Worm (Caenorhabditis elegans) whole organism, dauer: ENCODE measurements around the gene F07C4.6.

Experiments used
- unc-62 ChIP-seq: sonication (generic microtip); optimal IDR thresholded peaks from 2 replicates; lab custom pipeline; 2017; ENCODE audit warnings: missing biosample characterization, missing genetic modification reagents, missing genetic modification characterization

Gene F07C4.6

DNA sequence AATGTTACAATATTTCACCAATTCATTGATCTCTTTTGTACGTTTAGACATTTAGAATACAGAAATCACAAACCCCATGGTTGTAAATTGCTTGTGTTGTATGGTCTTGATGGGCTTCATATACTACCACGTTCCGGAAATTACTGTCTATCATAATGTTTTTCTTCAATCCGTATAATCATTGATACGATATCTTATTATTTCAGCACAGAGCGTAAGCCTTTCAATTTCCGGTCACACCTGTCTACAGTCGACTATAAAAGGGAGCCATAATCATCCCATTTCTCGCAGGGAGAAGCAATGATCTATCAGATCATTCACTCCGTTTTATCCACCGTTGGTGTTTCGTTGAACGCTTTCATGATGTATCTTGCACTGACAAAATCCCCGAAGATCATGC is 2.9 kb downstream of the F07C4.6 start, which contains the start of gene srd-30:
srd-30 (plus strand) TSS at position 301 of the 400 bp plus-strand sequence.
- no peak for TF ChIP-seq unc-62 (GFP tag; lab: Kevin White, UChicago)

DNA sequence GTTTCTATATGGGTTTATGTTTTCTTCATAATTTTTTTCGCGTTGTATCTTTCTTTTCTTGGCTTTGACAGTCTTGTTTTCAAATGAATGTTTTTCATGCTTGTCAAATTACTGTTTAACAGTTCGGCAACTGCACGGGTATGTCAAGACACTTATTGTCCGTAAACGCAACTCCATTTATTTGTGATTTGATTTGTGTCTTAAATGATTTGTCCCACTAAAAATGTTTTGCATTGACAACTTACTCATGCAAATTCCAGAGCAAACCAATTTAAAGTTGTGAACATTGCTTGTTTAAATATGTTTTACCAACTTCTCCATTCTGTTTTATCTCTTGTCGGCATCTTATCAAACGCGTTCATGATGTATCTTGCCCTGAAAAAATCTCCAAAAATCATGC is 5.1 kb downstream of the F07C4.6 start, which contains the start of gene srd-25:
srd-25 (plus strand) TSS at position 301 of the 400 bp plus-strand sequence.
- no peak for TF ChIP-seq unc-62 (GFP tag; lab: Kevin White, UChicago)

DNA sequence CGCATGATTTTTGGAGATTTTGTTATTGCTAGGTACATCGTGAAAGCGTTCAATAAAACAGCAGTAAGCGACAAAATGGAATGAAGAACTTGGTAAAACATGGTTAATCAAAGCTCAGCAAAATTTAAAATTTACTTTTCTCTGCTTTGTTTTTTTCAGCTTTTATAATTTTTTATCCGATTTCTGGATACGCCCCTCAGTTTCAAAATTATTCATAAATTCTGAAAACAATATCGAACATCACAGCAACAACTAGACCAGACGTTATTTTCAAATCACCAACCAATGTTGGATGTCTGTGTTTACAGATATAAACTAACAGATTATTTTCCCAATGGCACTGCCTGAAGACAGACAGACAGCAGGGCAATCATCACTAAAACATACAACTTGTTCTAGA is 8.0 kb downstream of the F07C4.6 start, which contains the start of gene srd-31:
srd-31 (minus strand) TSS at position 101 of the 400 bp plus-strand sequence.
- TF ChIP-seq unc-62 (GFP tag; lab: Kevin White, UChicago) = no peak

DNA sequence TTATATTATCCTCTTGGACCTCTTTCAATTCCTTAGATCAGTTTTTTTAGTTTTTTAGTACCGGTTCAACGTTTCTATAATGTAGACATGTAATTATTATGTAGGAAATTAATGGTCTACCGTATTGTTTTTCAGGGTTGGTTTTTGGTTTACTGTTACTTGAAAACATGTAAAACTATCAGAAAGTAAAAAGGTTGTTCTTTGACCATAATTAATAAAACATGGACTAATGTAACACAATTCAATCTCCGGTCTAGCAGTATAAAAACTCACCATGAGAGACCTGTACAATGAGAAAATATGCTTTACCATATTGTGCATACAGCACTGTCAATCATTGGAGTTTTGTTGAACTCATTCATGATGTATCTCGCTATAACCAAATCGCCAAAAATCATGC is 8.8 kb downstream of the F07C4.6 start, which contains the start of gene srd-29:
srd-29 (plus strand) TSS at position 301 of the 400 bp plus-strand sequence.
- TF ChIP-seq unc-62 (GFP tag; lab: Kevin White, UChicago) = no peak

DNA sequence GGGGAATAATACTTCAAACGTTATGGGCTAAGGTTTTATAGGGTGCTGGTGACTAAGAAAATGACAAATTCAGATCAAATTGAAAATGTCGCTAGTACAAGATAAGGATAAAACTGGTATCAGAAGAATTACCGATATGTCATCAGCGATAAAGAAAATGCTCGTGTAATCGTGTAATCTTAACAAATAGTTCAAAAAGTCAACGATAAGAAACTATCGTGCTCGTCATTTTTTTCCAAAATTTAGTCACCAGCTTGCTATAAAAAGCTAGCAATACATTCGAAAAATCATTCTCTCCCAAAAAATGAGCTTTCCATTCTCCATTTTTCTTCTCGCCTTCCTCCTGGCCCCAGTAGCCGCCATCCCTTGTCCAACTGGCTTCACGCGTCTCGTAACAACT is 11.2 kb downstream of the F07C4.6 start, which contains the start of gene clec-45:
clec-45 (plus strand) TSS at position 301 of the 400 bp plus-strand sequence.
- TF ChIP-seq unc-62 (GFP tag; lab: Kevin White, UChicago) = no peak

DNA sequence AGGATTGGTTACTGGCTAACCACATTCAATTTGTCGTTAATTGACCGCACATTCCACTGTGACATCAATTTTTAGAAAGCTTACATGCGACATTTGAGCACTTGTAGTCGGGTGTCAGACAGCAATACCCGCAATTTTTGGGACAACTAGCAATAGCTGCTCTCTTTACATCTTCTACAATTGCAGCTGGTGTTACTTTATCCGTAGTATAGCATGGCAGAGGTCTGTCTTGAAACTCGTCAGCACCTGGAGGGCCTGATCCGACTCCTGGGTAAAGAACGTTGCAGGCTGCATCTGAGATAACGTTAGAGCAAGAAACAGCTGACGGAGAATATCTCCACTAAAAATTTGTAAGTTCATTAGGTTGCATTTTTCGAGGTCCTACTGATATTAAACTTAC is 12.7 kb downstream of the F07C4.6 start:
- TF ChIP-seq unc-62 (GFP tag; lab: Kevin White, UChicago) = no peak

DNA sequence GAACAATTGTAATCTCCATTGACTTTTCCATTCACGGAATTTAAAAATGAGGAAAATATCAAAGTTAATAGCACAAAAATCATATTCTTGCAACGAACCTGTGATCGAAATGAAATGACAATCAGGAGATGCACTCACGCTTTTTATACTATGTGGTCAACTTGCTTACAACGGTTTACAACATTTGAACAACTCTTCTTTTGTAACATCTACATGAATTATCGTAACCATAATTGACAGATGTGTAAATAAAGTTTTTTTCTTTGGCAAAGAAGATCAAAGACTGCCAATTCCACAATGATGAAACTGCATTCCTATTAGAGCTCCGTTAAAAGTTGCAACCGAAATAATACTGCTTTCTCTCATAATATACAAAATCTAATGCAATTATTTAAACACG is 13.1 kb downstream of the F07C4.6 start, which contains the start of gene F07C4.10:
F07C4.10 (minus strand) TSS at position 101 of the 400 bp plus-strand sequence.
- TF ChIP-seq unc-62 (GFP tag; lab: Kevin White, UChicago) = no peak

DNA sequence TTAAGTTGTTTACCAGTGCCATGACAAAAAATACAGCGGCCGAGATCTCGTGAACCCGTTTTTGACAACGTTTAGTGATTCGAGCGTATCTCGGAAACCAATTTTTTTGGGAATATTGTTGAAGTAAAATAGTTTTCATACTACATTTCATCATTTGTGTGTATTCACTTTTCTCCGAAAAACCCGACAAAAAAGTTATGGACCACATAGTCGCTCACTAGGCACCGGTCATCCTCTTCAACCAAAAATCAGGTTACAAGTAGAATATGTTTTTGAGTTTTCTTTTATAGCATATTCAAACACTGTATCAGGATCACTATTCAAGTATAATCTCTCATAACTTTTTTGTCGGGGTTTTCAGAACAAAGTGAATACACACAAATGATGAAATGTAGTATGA is 15.1 kb downstream of the F07C4.6 start:
- no peak for TF ChIP-seq unc-62 (GFP tag; lab: Kevin White, UChicago)

DNA sequence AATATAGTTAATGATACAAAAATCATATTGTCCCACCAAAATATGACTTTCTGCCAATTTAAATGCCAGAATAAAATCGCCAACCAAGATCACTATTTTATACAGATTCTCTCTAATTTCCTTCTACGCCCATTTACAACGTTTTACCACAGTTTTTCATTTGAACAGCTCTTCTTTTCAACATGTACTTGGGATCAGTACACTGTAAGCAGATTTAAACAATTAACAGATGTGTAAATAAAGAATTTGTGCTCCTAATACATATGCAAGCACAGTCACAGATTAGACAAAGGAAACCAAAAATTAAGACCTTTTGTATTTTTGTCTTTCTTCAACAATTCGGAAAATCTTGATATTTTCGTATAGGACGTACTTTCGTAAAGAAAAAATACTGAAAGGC is 16.8 kb downstream of the F07C4.6 start, which contains the start of gene F07C4.11:
F07C4.11 (minus strand) TSS at position 101 of the 400 bp plus-strand sequence.
- no peak for TF ChIP-seq unc-62 (GFP tag; lab: Kevin White, UChicago)

DNA sequence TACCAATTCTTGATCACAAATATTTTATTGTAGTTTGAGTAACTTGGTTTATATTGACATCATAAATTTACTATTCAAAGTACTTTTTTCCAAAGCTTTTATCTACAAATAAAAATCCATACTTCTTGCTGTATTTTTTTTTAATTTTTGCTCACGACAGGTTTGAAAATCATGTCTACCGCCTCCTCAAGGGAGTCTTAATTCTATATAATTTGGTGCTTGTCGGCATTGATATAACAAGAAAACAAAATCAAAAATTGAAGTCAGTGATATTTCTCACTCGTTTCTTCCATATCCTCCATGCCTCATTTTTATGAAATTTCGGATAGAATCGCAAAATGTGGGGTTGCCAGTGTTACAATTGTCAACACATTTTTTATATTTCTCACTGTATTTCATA is 18.8 kb downstream of the F07C4.6 start, which contains the start of gene str-47:
str-47 (plus strand) TSS at position 301 of the 400 bp plus-strand sequence.
- no peak for TF ChIP-seq unc-62 (GFP tag; lab: Kevin White, UChicago)

DNA sequence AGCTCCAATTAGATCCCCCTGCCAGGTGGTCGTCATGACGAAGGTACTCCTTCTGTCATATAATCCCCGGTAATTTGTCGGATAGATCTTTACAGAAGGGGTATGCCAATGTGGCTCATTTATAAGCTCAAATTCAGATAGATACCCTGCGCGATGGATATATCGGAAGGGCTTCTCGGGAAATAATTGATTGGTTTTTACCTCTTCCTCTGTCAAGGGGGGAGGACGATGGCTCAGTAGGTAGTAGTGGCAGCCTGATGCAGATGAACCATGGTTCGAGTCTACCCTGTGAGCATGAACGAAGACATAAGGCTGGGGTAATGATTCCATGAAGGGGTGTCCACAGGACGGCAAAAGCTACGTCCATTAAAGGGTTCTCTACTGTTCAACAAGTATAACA is 20.5 kb downstream of the F07C4.6 start:
- no peak for TF ChIP-seq unc-62 (GFP tag; lab: Kevin White, UChicago)

DNA sequence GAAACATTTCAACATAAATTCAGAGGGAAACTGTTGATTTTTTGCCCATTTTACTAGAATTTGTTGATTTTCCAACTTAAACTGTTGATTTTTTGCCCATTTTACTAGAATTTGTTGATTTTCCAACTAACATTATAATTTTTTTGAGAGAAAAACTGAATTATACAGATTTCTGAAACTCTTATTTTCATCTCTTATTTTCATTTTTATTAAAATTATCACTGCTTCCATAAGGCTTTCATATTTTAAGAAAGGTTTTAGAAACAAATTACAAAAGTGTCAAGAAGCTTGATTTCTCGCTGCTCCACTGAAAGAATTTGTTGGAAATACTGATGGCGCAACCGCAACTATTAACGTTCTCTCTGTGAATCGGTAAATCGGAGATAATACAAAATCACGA is 23.3 kb downstream of the F07C4.6 start:
- TF ChIP-seq unc-62 (GFP tag; lab: Kevin White, UChicago) = no peak

DNA sequence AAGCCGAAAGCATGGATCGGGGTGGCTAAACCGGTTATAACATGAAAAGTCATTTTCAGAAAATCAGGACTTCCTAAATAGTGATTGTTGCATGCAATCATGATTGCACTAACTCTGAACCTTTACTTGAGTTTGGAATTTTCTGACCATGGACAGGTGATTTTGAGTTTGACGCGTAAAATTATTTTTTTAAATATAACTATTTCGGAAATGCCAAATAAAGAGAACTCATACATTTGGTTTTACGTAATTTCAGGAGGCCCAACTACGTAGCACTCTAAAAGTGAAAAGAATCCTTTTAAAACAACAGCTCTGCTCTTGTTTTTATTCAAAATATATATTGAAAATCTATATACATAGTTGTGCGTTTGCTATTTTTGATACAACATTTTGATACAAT is 25.1 kb downstream of the F07C4.6 start, which contains the start of gene srh-234:
srh-234 (minus strand) TSS at position 101 of the 400 bp plus-strand sequence.
- no peak for TF ChIP-seq unc-62 (GFP tag; lab: Kevin White, UChicago)

DNA sequence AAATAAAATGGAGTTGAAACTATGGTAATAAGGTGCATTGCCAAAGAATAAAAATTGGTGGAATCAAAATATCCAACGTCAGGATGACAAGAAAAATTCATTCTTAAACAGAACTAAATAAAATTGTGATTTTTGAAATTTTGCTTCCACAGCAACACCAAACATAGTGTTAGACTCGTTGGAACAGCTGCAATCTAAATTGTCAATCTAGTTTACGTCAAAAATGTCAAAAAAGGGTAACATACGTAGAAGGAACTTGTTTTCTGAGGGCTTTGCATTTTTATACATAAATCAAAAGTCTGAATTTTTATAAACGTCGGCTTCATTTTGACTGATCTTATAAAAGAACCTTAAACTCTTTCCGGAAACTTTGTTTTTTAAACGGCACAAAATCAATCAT is 26.9 kb downstream of the F07C4.6 start, which contains the start of gene srh-200:
srh-200 (minus strand) TSS at position 101 of the 400 bp plus-strand sequence.
- TF ChIP-seq unc-62 (GFP tag; lab: Kevin White, UChicago) = no peak

DNA sequence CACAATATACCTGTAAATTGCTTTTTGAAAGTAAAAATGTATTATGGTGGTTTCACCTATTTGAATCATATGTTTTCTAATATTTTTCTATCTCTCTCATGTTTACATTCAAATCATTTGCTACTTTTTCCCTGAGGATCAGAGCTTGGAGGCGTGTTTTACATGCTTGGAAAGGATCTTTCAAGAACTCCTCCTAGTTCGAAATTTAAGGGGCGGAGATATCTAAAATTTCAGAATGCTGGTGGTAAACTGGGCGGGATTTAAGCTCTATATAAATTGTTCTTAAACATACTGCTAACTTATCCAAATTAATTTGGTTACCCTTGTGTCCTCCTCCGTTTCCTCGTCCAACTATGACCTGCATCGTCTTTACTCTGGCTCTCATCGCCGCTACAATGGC is 41.3 kb downstream of the F07C4.6 start, which contains the start of gene C12D5.5:
C12D5.5 (plus strand) TSS at position 301 of the 400 bp plus-strand sequence.
- no peak for TF ChIP-seq unc-62 (GFP tag; lab: Kevin White, UChicago)

DNA sequence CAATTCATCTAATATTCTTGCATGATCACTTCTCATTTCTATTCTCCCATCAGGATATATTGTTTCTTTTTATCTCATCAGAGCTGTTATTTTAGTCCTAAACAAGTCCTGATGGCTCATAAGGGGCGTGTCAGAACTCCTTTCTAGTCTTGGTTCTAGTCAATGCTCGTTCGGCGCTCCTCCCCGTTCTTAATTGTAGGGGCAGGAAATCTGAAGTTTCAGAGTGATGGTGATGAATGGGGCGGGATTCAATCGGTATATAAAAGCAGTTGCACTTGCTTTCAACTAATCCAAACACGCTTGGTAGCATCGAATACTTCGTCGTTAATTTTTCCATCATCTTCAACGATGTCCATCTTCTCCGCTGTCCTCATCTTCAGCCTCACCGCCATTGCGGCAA is 45.6 kb downstream of the F07C4.6 start, which contains the start of gene C12D5.4:
C12D5.4 (plus strand) TSS at position 301 of the 400 bp plus-strand sequence.
- no peak for TF ChIP-seq unc-62 (GFP tag; lab: Kevin White, UChicago)

DNA sequence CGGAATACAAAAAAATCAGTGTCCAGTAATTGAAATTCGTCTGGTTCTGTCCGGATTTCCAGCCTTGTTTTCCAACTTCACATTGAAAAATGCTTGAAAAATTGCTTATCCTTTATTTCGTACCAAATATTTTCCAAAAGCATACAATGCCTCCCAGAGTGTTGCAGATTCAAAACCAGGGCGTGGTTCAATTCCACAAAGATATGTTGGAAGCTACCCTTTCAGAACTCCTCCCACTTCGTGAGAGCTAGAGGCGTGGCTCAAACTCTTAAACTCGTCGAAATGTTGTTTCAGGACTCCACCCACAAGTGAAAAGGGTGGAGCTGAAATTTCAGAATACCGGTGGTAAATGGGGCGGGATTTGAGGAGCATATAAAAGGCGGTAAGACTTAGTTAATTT is 49.3 kb downstream of the F07C4.6 start, which contains the start of gene C12D5.3:
C12D5.3 (plus strand) TSS at position 301 of the 400 bp plus-strand sequence.
- TF ChIP-seq unc-62 (GFP tag; lab: Kevin White, UChicago) = no peak
